Worm (Caenorhabditis elegans) whole organism, young adult: Measurements from ENCODE around the gene T04B2.8.

Experiments
- F39B2.1 ChIP-seq: fragments of 200-800 bp; sonication (Bioruptor generic); IDR thresholded peaks from 2 replicates; pipeline ENCODE4 v1.3.6; 2022; ENCODE audit warnings: missing genetic modification reagents, missing genetic modification characterization, missing compliant biosample characterization
- F52B5.7 ChIP-seq: sonication (generic microtip); optimal IDR thresholded peaks from 2 replicates; lab custom pipeline; 2016; ENCODE audit warnings: mild to moderate bottlenecking, missing genetic modification characterization, missing compliant biosample characterization
- T26A5.8 ChIP-seq: sonication (generic microtip); optimal IDR thresholded peaks from 2 replicates; lab custom pipeline; 2016; ENCODE audit warnings: missing genetic modification characterization, missing compliant biosample characterization
- Y56A3A.18 ChIP-seq: fragments of 200-800 bp; sonication (Bioruptor generic); IDR thresholded peaks from 2 replicates; pipeline ENCODE4 v1.3.6; 2022; ENCODE audit warnings: missing genetic modification reagents, missing genetic modification characterization, missing compliant biosample characterization
- Y79H2A.3 ChIP-seq: fragments of 200-800 bp; sonication (Bioruptor generic); conservative IDR thresholded peaks from 2 replicates; pipeline ENCODE4 v1.3.6; 2022; ENCODE audit warnings: missing genetic modification reagents, missing genetic modification characterization, missing compliant biosample characterization
- ZK185.1 ChIP-seq: sonication (generic microtip); optimal IDR thresholded peaks from 2 replicates; lab custom pipeline; 2016; ENCODE audit warnings: mild to moderate bottlenecking, missing genetic modification characterization, missing compliant biosample characterization; ENCODE audit not compliant: poor library complexity, severe bottlenecking
- aptf-2 ChIP-seq: fragments of 200-800 bp; sonication (Bioruptor generic); conservative IDR thresholded peaks from 2 replicates; pipeline ENCODE4 v1.3.6; 2022; ENCODE audit warnings: missing genetic modification reagents, missing genetic modification characterization, missing compliant biosample characterization
- attf-3 ChIP-seq: fragments of 200-800 bp; sonication (Bioruptor generic); conservative IDR thresholded peaks from 2 replicates; pipeline ENCODE4 v1.3.6; 2022; ENCODE audit warnings: missing genetic modification reagents, missing genetic modification characterization, missing compliant biosample characterization
- attf-6 ChIP-seq: fragments of 200-800 bp; sonication (Bioruptor generic); IDR thresholded peaks from 2 replicates; pipeline ENCODE4 v1.3.6; 2022; ENCODE audit warnings: missing genetic modification reagents, missing genetic modification characterization, missing compliant biosample characterization
- ccch-3 ChIP-seq: fragments of 200-800 bp; sonication (Bioruptor generic); optimal IDR thresholded peaks from 2 replicates; lab custom pipeline; 2018; ENCODE audit warnings: mild to moderate bottlenecking, missing genetic modification characterization, missing compliant biosample characterization
- cebp-1 ChIP-seq, 2 experiments: fragments of 200-800 bp in 1 of 2; sonication (Bioruptor generic) in 1 of 2; sonication (generic microtip) in 1 of 2; IDR thresholded peaks in 1 of 2; optimal IDR thresholded peaks in 1 of 2; 2 replicates each; pipeline versions ENCODE4 v1.3.6 to Lab custom; 2017 to 2022; ENCODE audit warnings: missing compliant biosample characterization in 2 of 2, missing genetic modification characterization in 2 of 2, mild to moderate bottlenecking in 1 of 2, missing genetic modification reagents in 1 of 2, moderate library complexity in 1 of 2
- ceh-79 ChIP-seq: sonication (generic microtip); optimal IDR thresholded peaks from 2 replicates; lab custom pipeline; 2017; ENCODE audit warnings: mild to moderate bottlenecking, missing genetic modification characterization, missing compliant biosample characterization
- ceh-91 ChIP-seq: fragments of 200-800 bp; sonication (Bioruptor generic); IDR thresholded peaks from 2 replicates; pipeline ENCODE4 v1.3.6; 2022; ENCODE audit warnings: missing genetic modification reagents, missing genetic modification characterization, missing compliant biosample characterization
- chd-7 ChIP-seq: sonication (generic microtip); optimal IDR thresholded peaks from 2 replicates; lab custom pipeline; 2016; ENCODE audit warnings: mild to moderate bottlenecking, missing genetic modification characterization, moderate library complexity, missing compliant biosample characterization
- die-1 ChIP-seq: sonication (generic microtip); optimal IDR thresholded peaks from 2 replicates; lab custom pipeline; 2016; ENCODE audit warnings: missing genotype, mild to moderate bottlenecking, missing genetic modification characterization, missing compliant biosample characterization
- ekl-4 ChIP-seq: fragments of 200-800 bp; sonication (Bioruptor generic); IDR thresholded peaks from 2 replicates; pipeline ENCODE4 v1.3.6; 2022; ENCODE audit warnings: missing genetic modification reagents, missing genetic modification characterization, missing compliant biosample characterization
- fkh-3 ChIP-seq: sonication (generic microtip); optimal IDR thresholded peaks from 2 replicates; lab custom pipeline; 2016; ENCODE audit warnings: mild to moderate bottlenecking, missing genetic modification characterization, missing compliant biosample characterization
- hrde-1 ChIP-seq: sonication (generic microtip); optimal IDR thresholded peaks from 2 replicates; lab custom pipeline; 2016; ENCODE audit warnings: missing genetic modification characterization, mild to moderate bottlenecking, missing compliant biosample characterization, moderate library complexity, missing genotype, missing genetic modification reagents, borderline replicate concordance
- lag-1 ChIP-seq: fragments of 200-800 bp; sonication (Bioruptor generic); IDR thresholded peaks from 2 replicates; pipeline ENCODE4 v1.3.6; 2022; ENCODE audit warnings: missing genetic modification reagents, missing genetic modification characterization, missing compliant biosample characterization
- lin-26 ChIP-seq: fragments of 200-800 bp; sonication (Bioruptor generic); IDR thresholded peaks from 2 replicates; pipeline ENCODE4 v1.3.6; 2022; ENCODE audit warnings: missing genetic modification reagents, missing genetic modification characterization, missing compliant biosample characterization
- lin-54 ChIP-seq: fragments of 200-800 bp; sonication (Bioruptor generic); optimal IDR thresholded peaks from 2 replicates; lab custom pipeline; 2018; ENCODE audit warnings: mild to moderate bottlenecking, missing genetic modification characterization, missing compliant biosample characterization
- lsl-1 ChIP-seq: fragments of 200-800 bp; sonication (Bioruptor generic); optimal IDR thresholded peaks from 2 replicates; lab custom pipeline; 2018; ENCODE audit warnings: mild to moderate bottlenecking, missing genetic modification characterization, moderate library complexity, missing compliant biosample characterization
- nfya-1 ChIP-seq: sonication (generic microtip); optimal IDR thresholded peaks from 2 replicates; lab custom pipeline; 2017; ENCODE audit warnings: antibody characterized with exemption, missing compliant biosample characterization, missing genetic modification characterization, borderline replicate concordance; ENCODE audit not compliant: insufficient read depth
- nhr-179 ChIP-seq: sonication (generic microtip); optimal IDR thresholded peaks from 2 replicates; lab custom pipeline; 2016; ENCODE audit warnings: mild to moderate bottlenecking, missing genetic modification characterization, missing compliant biosample characterization
- nhr-80 ChIP-seq: sonication (generic microtip); optimal IDR thresholded peaks from 2 replicates; lab custom pipeline; 2016; ENCODE audit warnings: missing genetic modification characterization, missing compliant biosample characterization
- rcor-1 ChIP-seq: fragments of 200-800 bp; sonication (Bioruptor generic); IDR thresholded peaks from 2 replicates; pipeline ENCODE4 v1.3.6; 2022; ENCODE audit warnings: missing genetic modification reagents, missing genetic modification characterization, missing compliant biosample characterization
- snpc-1.1 ChIP-seq: sonication (generic microtip); optimal IDR thresholded peaks from 2 replicates; lab custom pipeline; 2017; ENCODE audit warnings: missing genetic modification characterization, mild to moderate bottlenecking, missing compliant biosample characterization, antibody characterized with exemption, moderate library complexity, missing genotype, missing genetic modification reagents; ENCODE audit not compliant: insufficient read depth
- snpc-1.3 ChIP-seq: sonication (generic microtip); optimal IDR thresholded peaks from 2 replicates; lab custom pipeline; 2017; ENCODE audit warnings: missing genetic modification characterization, mild to moderate bottlenecking, missing compliant biosample characterization, antibody characterized with exemption, moderate library complexity, missing genotype, missing genetic modification reagents; ENCODE audit not compliant: insufficient read depth
- sptf-2 ChIP-seq: fragments of 200-800 bp; sonication (Bioruptor generic); optimal IDR thresholded peaks from 2 replicates; lab custom pipeline; 2018; ENCODE audit warnings: mild to moderate bottlenecking, missing genetic modification characterization, missing compliant biosample characterization
- tlf-1 ChIP-seq: fragments of 200-800 bp; sonication (Bioruptor generic); optimal IDR thresholded peaks from 2 replicates; lab custom pipeline; 2018; ENCODE audit warnings: mild to moderate bottlenecking, missing genetic modification characterization, missing compliant biosample characterization
- xnd-1 ChIP-seq: sonication (generic microtip); optimal IDR thresholded peaks from 2 replicates; lab custom pipeline; 2016; ENCODE audit warnings: missing genotype, missing genetic modification reagents, missing genetic modification characterization, missing compliant biosample characterization
- zfh-2 ChIP-seq: fragments of 200-800 bp; sonication (Bioruptor generic); conservative IDR thresholded peaks from 2 replicates; pipeline ENCODE4 v1.3.6; 2022; ENCODE audit warnings: missing genetic modification reagents, missing genetic modification characterization, missing compliant biosample characterization
- zim-3 ChIP-seq: sonication (generic microtip); optimal IDR thresholded peaks from 2 replicates; lab custom pipeline; 2017; ENCODE audit warnings: mild to moderate bottlenecking, missing genetic modification characterization, moderate library complexity, missing compliant biosample characterization
- ztf-28 ChIP-seq: fragments of 200-800 bp; sonication (Bioruptor generic); IDR thresholded peaks from 2 replicates; pipeline ENCODE4 v1.3.6; 2022; ENCODE audit warnings: missing genetic modification reagents, missing genetic modification characterization, missing compliant biosample characterization
- ztf-6 ChIP-seq: fragments of 200-800 bp; sonication (Bioruptor generic); IDR thresholded peaks from 2 replicates; pipeline ENCODE4 v1.3.6; 2022; ENCODE audit warnings: missing genetic modification reagents, missing genetic modification characterization, missing compliant biosample characterization

Gene T04B2.8

DNA sequence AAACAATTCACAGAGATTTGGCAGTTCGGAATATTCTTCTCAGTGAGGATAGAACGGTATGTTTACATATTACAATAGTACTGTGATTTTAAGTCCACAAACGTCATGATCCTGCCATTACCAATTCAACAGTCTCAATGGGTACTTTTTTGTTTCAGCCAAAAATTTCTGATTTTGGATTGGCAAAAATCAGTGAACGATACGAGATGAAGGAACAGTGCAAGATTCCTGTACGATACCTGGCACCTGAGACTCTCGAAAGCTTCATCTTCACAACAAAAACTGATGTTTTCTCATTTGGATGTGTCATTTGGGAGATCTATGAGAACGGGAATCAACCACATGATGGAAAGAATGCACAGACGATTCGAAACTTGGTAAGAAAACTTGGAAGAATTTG is 27.0 kb upstream of the T04B2.8 start:
- TF ChIP-seq nhr-80 (tag; lab: Kevin White, UChicago) (no peak), Y79H2A.3 (no peak)

DNA sequence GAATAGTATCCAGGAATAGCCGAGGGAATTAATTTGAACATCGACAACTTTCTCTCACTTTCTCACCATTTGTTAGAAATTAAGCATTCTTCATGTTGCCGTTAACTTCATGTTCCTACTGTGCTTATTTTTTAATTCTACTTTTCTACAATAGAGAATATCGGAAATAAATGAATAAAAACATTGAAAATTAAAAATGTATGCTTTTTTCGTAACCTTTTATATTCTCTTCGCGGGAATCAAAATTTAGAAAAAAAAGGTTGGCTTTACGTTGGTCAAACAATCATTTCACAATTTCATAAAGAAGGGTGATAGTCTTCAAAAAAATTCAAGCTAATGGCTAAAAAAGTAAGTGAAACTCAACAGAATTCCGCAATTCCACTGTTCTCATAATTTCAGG is 24.9 kb upstream of the T04B2.8 start, which contains the start of gene W01B6.5:
Gene W01B6.5 (plus strand): TSS at position 301 of the 400 bp plus-strand sequence.
- TF ChIP-seq lag-1 (GFP tag; lab: Robert Waterston, UW) (no peak), chd-7 (tag; lab: Kevin White, UChicago) (no peak), nhr-179 (tag; lab: Kevin White, UChicago) (no peak), nfya-1 (tag; lab: Kevin White, UChicago) (no peak), ccch-3 (GFP tag; lab: Kevin White, UChicago) (no peak), T26A5.8 (no peak), attf-6 (GFP tag; lab: Robert Waterston, UW) (no peak), snpc-1.3 (tag; lab: Kevin White, UChicago) (no peak), lin-26 (GFP tag; lab: Robert Waterston, UW) (no peak), attf-3 (no peak), Y56A3A.18 (no peak), ztf-6 (GFP tag; lab: Robert Waterston, UW) (no peak), zfh-2 (no peak), die-1 (tag; lab: Kevin White, UChicago) (no peak), tlf-1 (no peak), F39B2.1 (GFP tag; lab: Robert Waterston, UW) (no peak)

DNA sequence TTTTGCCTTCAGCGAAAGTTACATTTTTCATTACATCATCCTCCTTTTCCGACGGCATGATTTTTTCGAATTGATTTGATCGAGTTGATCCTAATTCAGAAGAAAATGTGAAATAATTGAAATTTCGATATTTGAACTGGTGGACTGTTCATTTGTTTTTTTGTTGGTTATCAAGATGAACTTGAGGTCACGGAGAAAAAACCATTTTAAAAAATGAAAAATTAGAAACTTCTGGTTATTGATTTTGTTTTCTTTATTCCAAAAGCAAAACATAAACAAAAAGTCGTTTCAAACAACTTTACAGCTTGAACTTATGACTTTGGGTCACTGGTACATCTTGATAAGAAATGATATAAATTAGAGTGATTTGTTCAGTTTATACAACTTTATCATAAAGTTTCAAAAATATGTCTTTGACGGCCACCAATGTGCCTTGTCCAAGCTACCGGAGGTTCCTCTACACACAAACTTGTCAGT is 24.1 kb upstream of the T04B2.8 start, which contains the start of the genes ttbk-4 and W01B6.4:
Gene ttbk-4 (minus strand): TSS at position 101 of the 477 bp plus-strand sequence.
Gene W01B6.4 (plus strand): TSS at position 427 of the 477 bp plus-strand sequence.
- no peak for TF ChIP-seq snpc-1.1
- TF ChIP-seq ceh-91 (GFP tag; lab: Robert Waterston, UW): no peak
- TF ChIP-seq nfya-1 (tag; lab: Kevin White, UChicago): no peak

DNA sequence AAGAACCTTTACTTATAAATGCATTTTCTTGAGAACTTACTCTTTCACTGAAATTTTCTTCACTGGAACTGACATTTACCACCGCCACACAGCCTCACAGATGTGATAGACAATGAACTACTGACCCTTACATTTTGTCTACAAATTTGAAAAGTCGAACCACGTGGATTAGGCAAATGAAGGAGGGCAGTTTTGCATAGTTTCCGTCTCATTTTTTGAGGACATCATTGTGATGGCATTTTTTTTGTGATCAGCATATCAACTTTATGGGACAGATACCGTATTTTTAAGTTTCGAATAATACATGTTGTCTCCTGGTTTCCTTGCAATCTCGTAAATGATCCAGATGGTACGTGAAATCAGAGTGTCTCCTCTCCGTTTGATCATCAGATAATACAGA is 21.5 kb upstream of the T04B2.8 start, which contains the start of gene W01B6.3:
Gene W01B6.3 (minus strand): TSS at position 101 of the 400 bp plus-strand sequence.
- no peak for TF ChIP-seq lin-54 (GFP tag; lab: Kevin White, UChicago)
- TF ChIP-seq ztf-28 (GFP tag; lab: Robert Waterston, UW): no peak
- no peak for TF ChIP-seq F52B5.7 (tag; lab: Kevin White, UChicago)
- no peak for TF ChIP-seq ZK185.1 (tag; lab: Kevin White, UChicago)
- TF ChIP-seq zim-3 (tag; lab: Kevin White, UChicago): no peak
- TF ChIP-seq xnd-1 (tag; lab: Kevin White, UChicago): no peak
- no peak for TF ChIP-seq rcor-1
- no peak for TF ChIP-seq aptf-2 (GFP tag; lab: Robert Waterston, UW)
- TF ChIP-seq hrde-1 (tag; lab: Kevin White, UChicago): no peak
- no peak for TF ChIP-seq Y79H2A.3
- TF ChIP-seq lsl-1 (GFP tag; lab: Kevin White, UChicago): no peak
- no peak for TF ChIP-seq ceh-79 (tag; lab: Kevin White, UChicago)
- no peak for TF ChIP-seq fkh-3 (tag; lab: Kevin White, UChicago)
- TF ChIP-seq ceh-91 (GFP tag; lab: Robert Waterston, UW): no peak
- TF ChIP-seq sptf-2 (GFP tag; lab: Kevin White, UChicago): no peak
- TF ChIP-seq cebp-1 (GFP tag; IDR thresholded peaks at IDR 0.05; lab: Robert Waterston, UW): no peak
- no peak for TF ChIP-seq cebp-1 (tag; optimal IDR thresholded peaks at IDR 0.05; lab: Kevin White, UChicago)
- no peak for TF ChIP-seq ekl-4 (GFP tag; lab: Robert Waterston, UW)
